Worm (Caenorhabditis elegans) whole organism, L4 larva: Measurements from ENCODE around the gene lact-4.
A peak's percentile ranks its signal among the peaks of the same experiment; 100 is the strongest.

ENCODE experiments used
- D1046.2 ChIP-seq: fragments of 200-800 bp; sonication (Bioruptor generic); IDR thresholded peaks from 2 replicates; pipeline ENCODE4 v1.3.6; 2022; ENCODE audit warnings: missing genetic modification characterization, missing compliant biosample characterization
- F10B5.3 ChIP-seq: sonication (generic microtip); optimal IDR thresholded peaks from 2 replicates; lab custom pipeline; 2016; ENCODE audit warnings: mild to moderate bottlenecking, missing genetic modification characterization, missing compliant biosample characterization
- F37D6.2 ChIP-seq: sonication (generic microtip); optimal IDR thresholded peaks from 2 replicates; lab custom pipeline; 2016; ENCODE audit warnings: mild to moderate bottlenecking, missing genetic modification characterization, missing compliant biosample characterization
- Y5F2A.4 ChIP-seq: fragments of 200-800 bp; sonication (Bioruptor generic); optimal IDR thresholded peaks from 2 replicates; lab custom pipeline; 2018; ENCODE audit warnings: mild to moderate bottlenecking, missing genetic modification characterization, missing compliant biosample characterization
- ZK546.5 ChIP-seq, 2 experiments: sonication (generic microtip); optimal IDR thresholded peaks; 2 replicates each; lab custom pipeline; 2017; ENCODE audit warnings: missing biosample characterization in 2 of 2, missing genetic modification characterization in 2 of 2
- aha-1 ChIP-seq: fragments of 150-350 bp; peaks from one replicate; lab custom pipeline; 2014; ENCODE audit warnings: missing biosample characterization, missing genetic modification characterization
- cey-2 ChIP-seq: sonication (generic microtip); optimal IDR thresholded peaks from 3 replicates; lab custom pipeline; 2017; ENCODE audit warnings: missing genetic modification characterization, mild to moderate bottlenecking, missing compliant biosample characterization, antibody characterized with exemption, borderline replicate concordance; ENCODE audit not compliant: insufficient read depth
- dmd-6 ChIP-seq: fragments of 200-800 bp; sonication (Bioruptor generic); IDR thresholded peaks from 2 replicates; pipeline ENCODE4 v1.3.6; 2022; ENCODE audit warnings: missing genetic modification reagents, missing genetic modification characterization, missing compliant biosample characterization
- dmd-9 ChIP-seq: fragments of 200-800 bp; sonication (Bioruptor generic); IDR thresholded peaks from 2 replicates; pipeline ENCODE4 v1.3.6; 2022; ENCODE audit warnings: missing genetic modification reagents, missing genetic modification characterization, missing compliant biosample characterization
- dpl-1 ChIP-seq: fragments of 150-350 bp; optimal IDR thresholded peaks from 2 replicates; lab custom pipeline; 2014; ENCODE audit warnings: missing biosample characterization, missing genetic modification reagents, missing genetic modification characterization
- egl-43 ChIP-seq: fragments of 200-800 bp; sonication (Bioruptor generic); IDR thresholded peaks from 2 replicates; pipeline ENCODE4 v1.3.6; 2022; ENCODE audit warnings: missing genetic modification reagents, missing genetic modification characterization, missing compliant biosample characterization
- gei-8 ChIP-seq: fragments of 200-800 bp; sonication (Bioruptor generic); optimal IDR thresholded peaks from 2 replicates; lab custom pipeline; 2018; ENCODE audit warnings: mild to moderate bottlenecking, missing genetic modification characterization, missing compliant biosample characterization
- hif-1 ChIP-seq, 2 experiments: sonication (generic microtip); optimal IDR thresholded peaks; 2 replicates each; lab custom pipeline; 2016 to 2017; ENCODE audit warnings: missing compliant biosample characterization in 2 of 2, missing genetic modification characterization in 2 of 2, missing genetic modification reagents in 2 of 2, missing genotype in 2 of 2, mild to moderate bottlenecking in 1 of 2
- hlh-30 ChIP-seq: sonication (generic microtip); optimal IDR thresholded peaks from 2 replicates; lab custom pipeline; 2017; ENCODE audit warnings: antibody characterized with exemption, mild to moderate bottlenecking, missing genetic modification characterization, missing compliant biosample characterization; ENCODE audit not compliant: insufficient read depth
- jun-1 ChIP-seq: fragments of 150-350 bp; optimal IDR thresholded peaks from 2 replicates; lab custom pipeline; 2014; ENCODE audit warnings: missing biosample characterization, missing genetic modification reagents, missing genetic modification characterization
- lin-15B ChIP-seq: fragments of 150-350 bp; sonication (generic microtip); optimal IDR thresholded peaks from 3 replicates; lab custom pipeline; 2014; ENCODE audit warnings: missing biosample characterization, missing genetic modification characterization
- mep-1 ChIP-seq: fragments of 150-350 bp; sonication (generic microtip); optimal IDR thresholded peaks from 3 replicates; lab custom pipeline; 2014; ENCODE audit warnings: missing biosample characterization, missing genetic modification characterization
- mes-2 ChIP-seq: sonication (generic microtip); optimal IDR thresholded peaks from 2 replicates; lab custom pipeline; 2016; ENCODE audit warnings: missing genotype, mild to moderate bottlenecking, missing genetic modification characterization, missing compliant biosample characterization; ENCODE audit not compliant: poor library complexity, severe bottlenecking
- mxl-3 ChIP-seq: fragments of 200-800 bp; sonication (Bioruptor generic); optimal IDR thresholded peaks from 2 replicates; lab custom pipeline; 2018; ENCODE audit warnings: mild to moderate bottlenecking, missing genetic modification characterization, missing compliant biosample characterization
- nhr-10 ChIP-seq: fragments of 150-350 bp; optimal IDR thresholded peaks from 2 replicates; lab custom pipeline; 2014; ENCODE audit warnings: missing biosample characterization, missing genetic modification characterization
- nhr-11 ChIP-seq: fragments of 150-350 bp; optimal IDR thresholded peaks from 2 replicates; lab custom pipeline; 2014; ENCODE audit warnings: missing biosample characterization, missing genetic modification characterization
- nhr-28 ChIP-seq: fragments of 150-350 bp; optimal IDR thresholded peaks from 2 replicates; lab custom pipeline; 2014; ENCODE audit warnings: missing biosample characterization, missing genetic modification characterization
- nhr-76 ChIP-seq: fragments of 150-350 bp; optimal IDR thresholded peaks from 2 replicates; lab custom pipeline; 2014; ENCODE audit warnings: missing biosample characterization, missing genetic modification characterization
- pha-4 ChIP-seq, 2 experiments: fragments of 150-350 bp in 1 of 2; fragments of 200-800 bp in 1 of 2; sonication (Bioruptor generic) in 1 of 2; IDR thresholded peaks in 1 of 2; optimal IDR thresholded peaks in 1 of 2; 2 replicates each; pipeline versions ENCODE4 v1.3.6 to Lab custom; 2014 to 2022; ENCODE audit warnings: missing genetic modification characterization in 2 of 2, missing genetic modification reagents in 2 of 2, missing biosample characterization in 1 of 2, missing compliant biosample characterization in 1 of 2
- pqm-1 ChIP-seq: sonication (generic microtip); optimal IDR thresholded peaks from 2 replicates; lab custom pipeline; 2017; ENCODE audit warnings: missing biosample characterization, missing genetic modification characterization
- sdz-12 ChIP-seq: fragments of 200-800 bp; sonication (Bioruptor generic); optimal IDR thresholded peaks from 2 replicates; lab custom pipeline; 2018; ENCODE audit warnings: mild to moderate bottlenecking, missing genetic modification characterization, missing compliant biosample characterization
- set-16 ChIP-seq: fragments of 200-800 bp; sonication (Bioruptor generic); IDR thresholded peaks from 2 replicates; pipeline ENCODE4 v1.3.6; 2022; ENCODE audit warnings: missing genetic modification reagents, missing genetic modification characterization, missing compliant biosample characterization
- spr-1 ChIP-seq: sonication (generic microtip); optimal IDR thresholded peaks from 2 replicates; lab custom pipeline; 2016; ENCODE audit warnings: mild to moderate bottlenecking, missing genetic modification characterization, missing compliant biosample characterization
- tra-1 ChIP-seq: fragments of 200-800 bp; sonication (Bioruptor generic); IDR thresholded peaks from 2 replicates; pipeline ENCODE4 v1.3.6; 2022; ENCODE audit warnings: missing genetic modification reagents, missing genetic modification characterization, missing compliant biosample characterization
- unc-62 ChIP-seq, 3 experiments: fragments of 150-350 bp in 1 of 3; sonication (generic microtip); optimal IDR thresholded peaks in 2 of 3; peaks in 1 of 3; 1 replicate in 1 of 3; 2 replicates in 2 of 3; lab custom pipeline; 2014 to 2017; ENCODE audit warnings: missing biosample characterization in 3 of 3, missing genetic modification characterization in 3 of 3, missing genetic modification reagents in 3 of 3, missing genotype in 1 of 3

lact-4 gene

DNA sequence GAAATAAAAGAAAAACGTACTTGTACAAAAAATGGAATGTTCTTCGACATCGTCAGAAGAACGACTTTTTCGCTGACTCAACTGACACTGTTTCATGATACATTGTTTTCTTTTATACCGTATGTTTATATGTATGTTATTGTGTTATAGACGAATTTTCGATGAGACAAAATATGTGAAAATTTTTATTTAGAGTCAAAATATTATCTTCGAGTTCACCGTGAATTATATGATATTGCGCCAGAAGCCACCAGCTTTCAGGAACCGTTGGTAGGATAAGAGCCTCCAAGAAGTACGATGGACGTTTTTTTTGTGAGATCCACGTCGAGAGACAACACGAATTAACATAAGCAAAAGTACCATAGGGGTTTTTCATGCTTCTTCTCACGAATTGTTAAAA, 24.2 kb downstream of the lact-4 start, which contains the start of gene F22B5.6 (continued):
- TF ChIP-seq lin-15B, result no peak
- TF ChIP-seq spr-1, result no peak
- no peak for TF ChIP-seq F10B5.3 (tag; lab: Kevin White, UChicago)

DNA sequence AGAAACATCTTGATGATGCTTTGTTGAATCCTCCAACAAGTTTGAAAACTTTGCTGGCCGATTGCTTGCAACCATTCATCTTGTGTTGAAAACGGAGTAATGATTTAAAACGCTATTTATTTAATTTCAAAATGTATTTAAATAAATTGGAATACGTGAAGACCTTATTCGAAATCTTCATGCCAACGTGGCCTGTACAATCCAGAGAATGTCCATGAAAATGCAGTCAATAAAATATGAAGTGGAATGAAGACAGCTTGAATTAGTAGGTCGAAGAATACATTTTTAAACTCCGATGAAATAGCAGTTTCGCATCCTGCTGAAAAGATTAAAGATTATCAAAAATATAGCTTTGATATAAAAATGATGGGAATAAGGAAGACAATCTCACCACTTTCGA, 25.8 kb downstream of the lact-4 start, which contains the start of gene F22B5.5:
Gene F22B5.5 (minus strand): TSS at position 101 of the 400 bp plus-strand sequence.
- TF ChIP-seq sdz-12 (GFP tag; lab: Kevin White, UChicago) (no peak), cey-2 (tag; lab: Kevin White, UChicago) (no peak), ZK546.5 (tag; optimal IDR thresholded peaks at IDR 0.05; lab: Kevin White, UChicago) (no peak), gei-8 (GFP tag; lab: Kevin White, UChicago) (no peak), dmd-9 (GFP tag; lab: Robert Waterston, UW) (no peak), Y5F2A.4 (GFP tag; lab: Kevin White, UChicago) (no peak), nhr-10 (tag; lab: Kevin White, UChicago) (no peak)

ce11 chrII:8451425-8451824, 28.9 kb downstream of the lact-4 start:
- TF ChIP-seq egl-43 (GFP tag; lab: Robert Waterston, UW), result peak; percentile 34; the same call in 1 of the 2 replicates
- no peak for TF ChIP-seq nhr-76 (tag; lab: Kevin White, UChicago)
- TF ChIP-seq mep-1 (tag; lab: Kevin White, UChicago), result peak; percentile 18
- TF ChIP-seq aha-1 (tag; lab: Kevin White, UChicago), result peak; percentile 100
- 0 out of 2 replicates have a peak, but pooled peaks have one; percentile 13 for TF ChIP-seq tra-1 (GFP tag; lab: Robert Waterston, UW)
- no peak for TF ChIP-seq dpl-1 (GFP tag; lab: Kevin White, UChicago)
- peak; percentile 32 for TF ChIP-seq hlh-30
- peak; percentile 32; the same call in 1 of the 2 replicates for TF ChIP-seq set-16 (GFP tag; lab: Robert Waterston, UW)
- TF ChIP-seq jun-1 (tag; lab: Kevin White, UChicago), result no peak
- TF ChIP-seq hif-1 (tag; optimal IDR thresholded peaks at IDR 0.05; lab: Kevin White, UChicago), result peak; percentile 94 to 99
- TF ChIP-seq pha-4 (GFP tag; IDR thresholded peaks at IDR 0.05; lab: Robert Waterston, UW), result no peak
- TF ChIP-seq pha-4 (tag; optimal IDR thresholded peaks at IDR 0.05; lab: Kevin White, UChicago), result no peak

- TF ChIP-seq pqm-1 (tag; lab: Kevin White, UChicago) (no peak), unc-62 (GFP tag; optimal IDR thresholded peaks at IDR 0.05 in 1 of 2; lab: Kevin White, UChicago) (peak in 1 of 2 experiments; percentile 51), unc-62 (tag; optimal IDR thresholded peaks at IDR 0.05; lab: Kevin White, UChicago) (no peak), F37D6.2 (no peak), mxl-3 (GFP tag; lab: Kevin White, UChicago) (peak; percentile 2), hif-1 (tag; optimal IDR thresholded peaks at IDR 0.05; lab: Kevin White, UChicago) (peak in 1 of 2 experiments; percentile 40)
Observed at ce11 chrII:8450750-8451149, 29.5 kb downstream of the lact-4 start.

DNA sequence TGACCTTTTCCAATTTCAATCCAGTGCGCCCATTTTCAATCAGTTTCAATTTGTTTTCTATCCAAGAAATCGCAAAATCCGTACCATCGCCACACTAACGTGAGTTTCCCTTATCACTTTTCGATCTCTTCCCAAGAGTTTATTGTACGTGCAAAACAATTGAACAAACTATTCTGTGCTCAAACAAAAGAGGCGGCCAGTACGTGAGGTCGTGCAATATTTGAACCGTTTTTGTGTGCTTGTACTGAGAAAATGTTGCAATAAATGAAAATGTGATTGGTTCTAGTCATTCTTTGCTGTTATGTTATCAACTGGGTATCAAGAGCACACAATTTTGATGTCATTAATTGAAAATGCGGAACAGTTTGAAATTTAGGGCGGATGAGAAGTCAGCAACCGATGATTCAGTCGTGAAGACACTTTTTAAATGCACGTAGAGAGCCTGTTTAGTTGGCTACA, 30.6 kb downstream of the lact-4 start, which contains the start of gene F22B5.4:
Gene F22B5.4 (plus strand): TSS at position 51 of the 459 bp plus-strand sequence.
- TF ChIP-seq nhr-11 (no peak), dmd-6 (GFP tag; lab: Robert Waterston, UW) (peak; percentile 34; the same call in 1 of the 2 replicates), mes-2 (tag; lab: Kevin White, UChicago) (no peak), D1046.2 (GFP tag; lab: Robert Waterston, UW) (no peak), nhr-10 (tag; lab: Kevin White, UChicago) (no peak), pqm-1 (tag; lab: Kevin White, UChicago) (peak; percentile 27), hif-1 (tag; optimal IDR thresholded peaks at IDR 0.05; lab: Kevin White, UChicago) (peak in 1 of 2 experiments; percentile 48), jun-1 (tag; lab: Kevin White, UChicago) (no peak), ZK546.5 (tag; optimal IDR thresholded peaks at IDR 0.05; lab: Kevin White, UChicago) (no peak), nhr-28 (tag; lab: Kevin White, UChicago) (peak; percentile 64)
